Fruit fly (Drosophila melanogaster) whole organism, prepupa: ENCODE results near the gene CG14383.
A peak's percentile ranks its signal among the peaks of the same experiment; 100 is the strongest.

Experiments used
- Blimp-1 ChIP-seq: fragments of 200-800 bp; sonication (Bioruptor generic); optimal IDR thresholded peaks from 3 replicates; lab custom pipeline; 2017; ENCODE audit warnings: missing biosample characterization, missing genetic modification characterization, mild to moderate bottlenecking, moderate library complexity, missing genetic modification reagents
- CG10631 ChIP-seq: fragments of 200-800 bp; sonication (Bioruptor generic); optimal IDR thresholded peaks from 2 replicates; lab custom pipeline; 2016; ENCODE audit warnings: missing biosample characterization, missing genetic modification characterization
- CG10669 ChIP-seq: fragments of 200-800 bp; sonication (Bioruptor generic); optimal IDR thresholded peaks from 3 replicates; lab custom pipeline; 2018; ENCODE audit warnings: missing biosample characterization, mild to moderate bottlenecking, missing genetic modification characterization, moderate library complexity
- CG11294 ChIP-seq: fragments of 200-800 bp; sonication (Bioruptor generic); IDR thresholded peaks from 2 replicates; pipeline ENCODE4 v1.3.6; 2022; ENCODE audit warnings: missing biosample characterization, missing genetic modification characterization
- CG11762 ChIP-seq: fragments of 200-800 bp; sonication (Bioruptor generic); optimal IDR thresholded peaks from 3 replicates; lab custom pipeline; 2016; ENCODE audit warnings: missing biosample characterization, missing genetic modification characterization; ENCODE audit not compliant: insufficient read depth
- CG1621 ChIP-seq: fragments of 200-800 bp; sonication (Bioruptor generic); optimal IDR thresholded peaks from 3 replicates; lab custom pipeline; 2018; ENCODE audit warnings: missing biosample characterization, mild to moderate bottlenecking, missing genetic modification characterization
- CG31627 ChIP-seq: fragments of 200-800 bp; sonication (Bioruptor generic); optimal IDR thresholded peaks from 3 replicates; lab custom pipeline; 2016; ENCODE audit warnings: missing biosample characterization, missing genetic modification characterization
- CG32006 ChIP-seq: fragments of 200-800 bp; sonication (Bioruptor generic); optimal IDR thresholded peaks from 3 replicates; lab custom pipeline; 2017; ENCODE audit warnings: missing biosample characterization, mild to moderate bottlenecking, missing genetic modification characterization
- CG34406 ChIP-seq: fragments of 200-800 bp; sonication (Bioruptor generic); optimal IDR thresholded peaks from 3 replicates; lab custom pipeline; 2016; ENCODE audit warnings: missing biosample characterization, missing genetic modification characterization
- CG3919 ChIP-seq: fragments of 200-800 bp; sonication (Bioruptor generic); optimal IDR thresholded peaks from 3 replicates; lab custom pipeline; 2016; ENCODE audit warnings: missing biosample characterization, missing genetic modification characterization
- CG6792 ChIP-seq: fragments of 200-800 bp; sonication (Bioruptor generic); optimal IDR thresholded peaks from 3 replicates; lab custom pipeline; 2016; ENCODE audit warnings: missing biosample characterization, missing genetic modification characterization
- CG6808 ChIP-seq: fragments of 200-800 bp; sonication (Bioruptor generic); optimal IDR thresholded peaks from 3 replicates; lab custom pipeline; 2017; ENCODE audit warnings: missing biosample characterization, missing genetic modification characterization, mild to moderate bottlenecking, moderate library complexity, missing genetic modification reagents
- CG7368 ChIP-seq: fragments of 200-800 bp; sonication (Bioruptor generic); optimal IDR thresholded peaks from 3 replicates; lab custom pipeline; 2016; ENCODE audit warnings: missing biosample characterization, missing genetic modification characterization
- CG8632 ChIP-seq: fragments of 200-800 bp; sonication (Bioruptor generic); optimal IDR thresholded peaks from 3 replicates; lab custom pipeline; 2016; ENCODE audit warnings: missing biosample characterization, missing genetic modification characterization
- Eip75B ChIP-seq: fragments of 200-800 bp; sonication (Bioruptor generic); optimal IDR thresholded peaks from 3 replicates; lab custom pipeline; 2016; ENCODE audit warnings: missing biosample characterization, missing genetic modification characterization
- Eip78C ChIP-seq: fragments of 200-800 bp; sonication (Bioruptor generic); peaks from one replicate; lab custom pipeline; 2016; ENCODE audit warnings: missing biosample characterization, missing genetic modification characterization
- Eip93F ChIP-seq: fragments of 200-800 bp; sonication (Bioruptor generic); optimal IDR thresholded peaks from 2 replicates; lab custom pipeline; 2016; ENCODE audit warnings: missing biosample characterization, mild to moderate bottlenecking, missing genetic modification characterization
- Ets21C ChIP-seq: fragments of 200-800 bp; sonication (Bioruptor generic); optimal IDR thresholded peaks from 3 replicates; lab custom pipeline; 2016; ENCODE audit warnings: missing biosample characterization, missing genetic modification characterization
- Met ChIP-seq: fragments of 200-800 bp; sonication (Bioruptor generic); optimal IDR thresholded peaks from 3 replicates; lab custom pipeline; 2016; ENCODE audit warnings: missing biosample characterization, missing genetic modification characterization
- OdsH ChIP-seq: fragments of 200-800 bp; sonication (Bioruptor generic); optimal IDR thresholded peaks from 3 replicates; lab custom pipeline; 2016; ENCODE audit warnings: missing biosample characterization, missing genetic modification characterization
- Sox102F ChIP-seq: fragments of 200-800 bp; sonication (Bioruptor generic); optimal IDR thresholded peaks from 2 replicates; lab custom pipeline; 2016; ENCODE audit warnings: missing biosample characterization, mild to moderate bottlenecking, missing genetic modification characterization
- Sox14 ChIP-seq: fragments of 200-800 bp; sonication (Bioruptor generic); optimal IDR thresholded peaks from 3 replicates; lab custom pipeline; 2016; ENCODE audit warnings: missing biosample characterization, missing genetic modification characterization
- achi ChIP-seq: fragments of 200-800 bp; sonication (Bioruptor generic); optimal IDR thresholded peaks from 3 replicates; lab custom pipeline; 2016; ENCODE audit warnings: missing biosample characterization, missing genetic modification characterization
- acj6 ChIP-seq: fragments of 200-800 bp; sonication (Bioruptor generic); optimal IDR thresholded peaks from 3 replicates; lab custom pipeline; 2016; ENCODE audit warnings: missing biosample characterization, missing genetic modification characterization
- dac ChIP-seq: fragments of 200-800 bp; sonication (Bioruptor generic); optimal IDR thresholded peaks from 2 replicates; lab custom pipeline; 2017; ENCODE audit warnings: missing biosample characterization, mild to moderate bottlenecking, missing genetic modification characterization
- eg ChIP-seq: fragments of 200-800 bp; sonication (Bioruptor generic); IDR thresholded peaks from 3 replicates; pipeline ENCODE4 v1.3.6; 2022; ENCODE audit warnings: missing biosample characterization, missing genetic modification characterization
- esn ChIP-seq: fragments of 200-800 bp; sonication (Bioruptor generic); optimal IDR thresholded peaks from 2 replicates; lab custom pipeline; 2016; ENCODE audit warnings: missing biosample characterization, mild to moderate bottlenecking, missing genetic modification characterization, moderate library complexity
- fkh ChIP-seq: fragments of 200-800 bp; sonication (Bioruptor generic); optimal IDR thresholded peaks from 3 replicates; lab custom pipeline; 2017; ENCODE audit warnings: missing biosample characterization, mild to moderate bottlenecking, missing genetic modification characterization, moderate library complexity
- lz ChIP-seq: fragments of 200-800 bp; sonication (Bioruptor generic); optimal IDR thresholded peaks from 3 replicates; lab custom pipeline; 2016; ENCODE audit warnings: missing biosample characterization, missing genetic modification characterization
- salr ChIP-seq, 2 experiments: fragments of 200-800 bp; sonication (Bioruptor generic); optimal IDR thresholded peaks; 3 replicates each; lab custom pipeline; 2016 to 2018; ENCODE audit warnings: missing biosample characterization in 2 of 2, missing genetic modification characterization in 2 of 2, mild to moderate bottlenecking in 1 of 2
- spab ChIP-seq: fragments of 200-800 bp; sonication (Bioruptor generic); optimal IDR thresholded peaks from 2 replicates; lab custom pipeline; 2017; ENCODE audit warnings: missing biosample characterization, mild to moderate bottlenecking, missing genetic modification characterization, missing genetic modification reagents
- ss ChIP-seq, 2 experiments: fragments of 200-800 bp; sonication (Bioruptor generic); optimal IDR thresholded peaks; 2 replicates in 1 of 2; 3 replicates in 1 of 2; lab custom pipeline; 2017 to 2018; ENCODE audit warnings: mild to moderate bottlenecking in 2 of 2, missing biosample characterization in 2 of 2, missing genetic modification characterization in 2 of 2, moderate library complexity in 1 of 2
- svp ChIP-seq: fragments of 200-800 bp; sonication (Bioruptor generic); peaks from one replicate; lab custom pipeline; 2016; ENCODE audit warnings: missing biosample characterization, missing genetic modification characterization
- topi ChIP-seq: fragments of 200-800 bp; sonication (Bioruptor generic); optimal IDR thresholded peaks from 3 replicates; lab custom pipeline; 2016; ENCODE audit warnings: missing biosample characterization, missing genetic modification characterization
- vri ChIP-seq: fragments of 200-800 bp; sonication (Bioruptor generic); optimal IDR thresholded peaks from 3 replicates; lab custom pipeline; 2016; ENCODE audit warnings: missing biosample characterization, mild to moderate bottlenecking, missing genetic modification characterization

The CG14383 gene

dm6 chr3R:12974447-12974846, 13.9 kb downstream of the CG14383 start:
- TF ChIP-seq CG7368 (GFP tag; lab: Kevin White, UChicago) (peak; percentile 17), ss (GFP tag; optimal IDR thresholded peaks at IDR 0.05; lab: Kevin White, UChicago) (no peak), CG32006 (GFP tag; lab: Kevin White, UChicago) (peak; percentile 46), CG10631 (peak; percentile 53), Sox102F (GFP tag; lab: Kevin White, UChicago) (peak; percentile 12), achi (peak; percentile 35), acj6 (GFP tag; lab: Kevin White, UChicago) (peak; percentile 24), topi (GFP tag; lab: Kevin White, UChicago) (peak; percentile 42), salr (GFP tag; optimal IDR thresholded peaks at IDR 0.05; lab: Kevin White, UChicago) (peak in 1 of 2 experiments; percentile 30), eg (GFP tag; lab: Robert Waterston, UW) (0 out of 3 replicates have a peak, but pooled peaks have one; percentile 23), CG8632 (GFP tag; lab: Kevin White, UChicago) (peak; percentile 30), CG3919 (GFP tag; lab: Kevin White, UChicago) (peak; percentile 55), CG6792 (GFP tag; lab: Kevin White, UChicago) (peak; percentile 50), OdsH (GFP tag; lab: Kevin White, UChicago) (peak; percentile 46), CG11294 (GFP tag; lab: Robert Waterston, UW) (no peak), Met (peak; percentile 19), CG10669 (no peak), fkh (GFP tag; lab: Kevin White, UChicago) (no peak), svp (GFP tag; lab: Kevin White, UChicago) (peak; percentile 64), lz (GFP tag; lab: Kevin White, UChicago) (peak; percentile 9), Eip93F (GFP tag; lab: Kevin White, UChicago) (no peak), CG34406 (GFP tag; lab: Kevin White, UChicago) (peak; percentile 10), Blimp-1 (GFP tag; lab: Kevin White, UChicago) (peak; percentile 89), Eip78C (GFP tag; lab: Kevin White, UChicago) (peak; percentile 68)

- TF ChIP-seq CG11294 (GFP tag; lab: Robert Waterston, UW) (no peak), Sox102F (GFP tag; lab: Kevin White, UChicago) (no peak), Sox14 (GFP tag; lab: Kevin White, UChicago) (no peak), acj6 (GFP tag; lab: Kevin White, UChicago) (no peak), dac (GFP tag; lab: Kevin White, UChicago) (no peak), vri (GFP tag; lab: Kevin White, UChicago) (peak; percentile 34), ss (GFP tag; optimal IDR thresholded peaks at IDR 0.05; lab: Kevin White, UChicago) (no peak)
Measured at dm6 chr3R:12972106-12972505, 16.2 kb downstream of the CG14383 start.

dm6 chr3R:12967612-12968011, 20.7 kb downstream of the CG14383 start, which contains the start of the genes CG14384 and grsm:
Gene CG14384, minus strand, starts transcription at chr3R:12967712.
Gene grsm, minus strand, starts transcription at chr3R:12967712.
- TF ChIP-seq CG6808 (GFP tag; lab: Kevin White, UChicago) = no peak
- TF ChIP-seq CG11762 = no peak
- TF ChIP-seq esn (GFP tag; lab: Kevin White, UChicago) = no peak
- TF ChIP-seq CG1621 (tag; lab: Kevin White, UChicago) = no peak
- TF ChIP-seq salr (GFP tag; optimal IDR thresholded peaks at IDR 0.05; lab: Kevin White, UChicago) = no peak
- no peak for TF ChIP-seq CG32006 (GFP tag; lab: Kevin White, UChicago)
- no peak for TF ChIP-seq dac (GFP tag; lab: Kevin White, UChicago)
- no peak for TF ChIP-seq topi (GFP tag; lab: Kevin White, UChicago)
- no peak for TF ChIP-seq Eip75B (GFP tag; lab: Kevin White, UChicago)
- TF ChIP-seq Ets21C (GFP tag; lab: Kevin White, UChicago) = no peak
- TF ChIP-seq spab (GFP tag; lab: Kevin White, UChicago) = no peak
- TF ChIP-seq CG31627 (GFP tag; lab: Kevin White, UChicago) = no peak
